Fruit fly (Drosophila melanogaster): ENCODE data around the gene HP5.

DNA sequence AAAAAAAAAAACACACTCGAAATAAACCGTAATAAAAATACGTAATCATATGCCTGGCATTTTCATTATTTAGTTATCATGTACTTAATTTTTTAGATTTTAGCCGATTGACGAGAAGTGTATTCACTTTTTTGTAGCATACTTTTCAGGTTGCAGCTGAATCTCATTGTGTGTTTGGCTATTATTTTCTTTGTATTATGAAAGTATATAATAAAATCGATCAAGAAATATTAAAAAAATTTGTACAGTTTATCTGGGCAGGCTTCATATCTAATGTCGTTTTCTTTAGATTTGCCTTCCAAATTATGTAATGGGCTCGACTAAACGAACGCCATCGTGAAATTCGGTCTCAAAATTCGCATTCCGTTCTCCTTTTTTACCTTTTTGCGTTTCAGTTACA is 44.9 kb upstream of the HP5 start, which contains the start of gene CG15196:
- TF ChIP-seq psq (optimal IDR thresholded peaks at IDR 0.05), result no peak
- TF ChIP-seq ttk (optimal IDR thresholded peaks at IDR 0.05), result no peak
- TF ChIP-seq insv (optimal IDR thresholded peaks at IDR 0.05), result no peak
- TF ChIP-seq Sin3A (optimal IDR thresholded peaks at IDR 0.05), result no peak
- TF ChIP-seq h (optimal IDR thresholded peaks at IDR 0.05), result no peak

Measured in Kc167 (cell line).